Worm (Caenorhabditis elegans): ENCODE data around the gene ZC518.8.

The ZC518.8 gene

DNA sequence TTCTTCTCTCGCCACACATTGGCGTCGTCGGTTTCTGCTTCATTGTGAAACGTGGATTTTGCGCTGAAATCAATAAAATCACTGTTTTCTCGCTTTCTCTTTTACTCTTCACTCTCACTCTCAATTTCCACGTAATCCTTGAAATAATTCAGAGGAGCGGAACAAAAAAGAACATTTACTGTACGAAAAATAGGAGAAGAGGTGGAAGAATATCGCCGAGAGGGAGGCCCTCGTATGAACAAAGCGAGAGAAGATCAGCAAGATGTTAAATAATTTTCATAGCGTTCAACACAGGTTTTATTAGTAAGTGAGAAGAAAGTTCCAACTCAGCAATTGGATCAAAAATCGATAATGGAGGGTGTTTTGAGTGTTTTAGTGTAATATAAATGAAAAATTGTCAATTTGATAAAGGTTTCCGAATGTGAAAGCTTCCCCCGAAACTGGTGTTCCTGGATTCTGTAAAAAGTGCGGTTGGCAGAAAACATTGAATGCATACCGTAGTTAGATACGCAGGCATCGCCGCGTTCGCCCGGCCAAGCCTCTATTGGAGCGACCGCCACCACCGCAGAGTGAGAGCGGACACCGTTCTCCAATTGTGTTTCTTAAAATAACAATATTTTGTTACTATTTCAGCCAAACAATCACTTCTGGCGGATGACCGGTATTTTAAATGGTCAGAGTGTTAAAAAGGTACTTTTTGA lies at the start of gene ZC518.8, which contains the start of gene ccr-4:
Gene ZC518.8, minus strand, starts transcription at position 517 of the 701 bp plus-strand sequence.
Gene ccr-4, plus strand, starts transcription at position 151 of the 701 bp plus-strand sequence.
- no peak for TF ChIP-seq vab-7 (GFP tag; IDR thresholded peaks at IDR 0.05)
- TF ChIP-seq sdz-12 (GFP tag; optimal IDR thresholded peaks at IDR 0.05) = no peak
- no peak for TF ChIP-seq daf-16 (GFP tag; optimal IDR thresholded peaks at IDR 0.05)
- peak; percentile 21 for TF ChIP-seq daf-16 (tag; optimal IDR thresholded peaks at IDR 0.05)
- TF ChIP-seq mdt-29 (GFP tag; IDR thresholded peaks at IDR 0.05) = no peak
- TF ChIP-seq mxl-3 (GFP tag; optimal IDR thresholded peaks at IDR 0.05) = peak; percentile 47
- TF ChIP-seq lin-13 (GFP tag; optimal IDR thresholded peaks at IDR 0.05) = peak; percentile 8
- peak in 1 of 2 experiments; percentile 92 for TF ChIP-seq unc-62 (GFP tag; optimal IDR thresholded peaks at IDR 0.05 in 1 of 2)
- no peak for TF ChIP-seq unc-62 (tag; optimal IDR thresholded peaks at IDR 0.05)
- no peak for TF ChIP-seq lin-15B (tag; optimal IDR thresholded peaks at IDR 0.05)
- TF ChIP-seq daf-12 (tag; optimal IDR thresholded peaks at IDR 0.05) = no peak
- TF ChIP-seq lin-29 (GFP tag; IDR thresholded peaks at IDR 0.05) = no peak
- no peak for TF ChIP-seq attf-4 (tag; optimal IDR thresholded peaks at IDR 0.05)
- TF ChIP-seq php-3 (GFP tag; IDR thresholded peaks at IDR 0.05) = no peak
- peak; percentile 91 for TF ChIP-seq aha-1 (tag)
- no peak for TF ChIP-seq F26F4.8 (GFP tag; conservative IDR thresholded peaks at IDR 0.05)
- no peak for TF ChIP-seq nhr-10 (tag; optimal IDR thresholded peaks at IDR 0.05)
- TF ChIP-seq ceh-20 (GFP tag; IDR thresholded peaks at IDR 0.05) = no peak
- TF ChIP-seq jun-1 (tag; optimal IDR thresholded peaks at IDR 0.05) = no peak
- no peak for TF ChIP-seq nhr-25 (tag; optimal IDR thresholded peaks at IDR 0.05; ENCODE audit: borderline replicate concordance, insufficient read depth)
- no peak for TF ChIP-seq T26A8.4 (GFP tag; IDR thresholded peaks at IDR 0.05)
- TF ChIP-seq zip-11 (GFP tag; IDR thresholded peaks at IDR 0.05) = no peak
- no peak for TF ChIP-seq zip-2 (tag; optimal IDR thresholded peaks at IDR 0.05)
- TF ChIP-seq nhr-76 (tag; optimal IDR thresholded peaks at IDR 0.05) = no peak
- 0 out of 2 replicates have a peak, but pooled peaks have one; percentile 8 for TF ChIP-seq ceh-44 (GFP tag; IDR thresholded peaks at IDR 0.05)
- no peak for TF ChIP-seq nhr-48 (tag; optimal IDR thresholded peaks at IDR 0.05)
- peak; percentile 50 for TF ChIP-seq mes-2 (tag; optimal IDR thresholded peaks at IDR 0.05; ENCODE audit: poor library complexity, severe bottlenecking)
- no peak for TF ChIP-seq dve-1 (tag; optimal IDR thresholded peaks at IDR 0.05; ENCODE audit: insufficient read depth)
- TF ChIP-seq lsy-2 (tag; optimal IDR thresholded peaks at IDR 0.05) = peak; percentile 25 to 89
- no peak for TF ChIP-seq nhr-28 (tag; optimal IDR thresholded peaks at IDR 0.05)
- no peak for TF ChIP-seq ces-1 (GFP tag; optimal IDR thresholded peaks at IDR 0.05)
- TF ChIP-seq Y75B8A.6 (GFP tag; IDR thresholded peaks at IDR 0.05) = no peak
- no peak for TF ChIP-seq Y105C5A.15 (GFP tag; IDR thresholded peaks at IDR 0.05)
- TF ChIP-seq dpl-1 (GFP tag; optimal IDR thresholded peaks at IDR 0.05) = no peak
- no peak for TF ChIP-seq mdl-1 (tag; optimal IDR thresholded peaks at IDR 0.05)
- TF ChIP-seq saeg-2 (GFP tag; IDR thresholded peaks at IDR 0.05) = no peak
- TF ChIP-seq ztf-7 (tag; optimal IDR thresholded peaks at IDR 0.05) = no peak
- TF ChIP-seq dmd-6 (GFP tag; IDR thresholded peaks at IDR 0.05) = peak; percentile 42
- TF ChIP-seq ZK546.5 (tag; optimal IDR thresholded peaks at IDR 0.05) = peak in 1 of 2 experiments; percentile 65
- no peak for TF ChIP-seq fos-1 (tag; optimal IDR thresholded peaks at IDR 0.05)
- no peak for TF ChIP-seq nhr-77 (tag; optimal IDR thresholded peaks at IDR 0.05)
- no peak for TF ChIP-seq set-16 (GFP tag; IDR thresholded peaks at IDR 0.05)
- TF ChIP-seq unc-39 (tag; optimal IDR thresholded peaks at IDR 0.05) = no peak
- TF ChIP-seq hmg-1.1 (GFP tag; IDR thresholded peaks at IDR 0.05) = peak; percentile 59
- TF ChIP-seq egl-27 (tag; optimal IDR thresholded peaks at IDR 0.05) = no peak
- no peak for TF ChIP-seq F44E2.7 (GFP tag; IDR thresholded peaks at IDR 0.05)
- no peak for TF ChIP-seq arid-1 (GFP tag; conservative IDR thresholded peaks at IDR 0.05)
- TF ChIP-seq R02D3.7 (tag; optimal IDR thresholded peaks at IDR 0.05) = no peak
- peak; percentile 26 for TF ChIP-seq hlh-11 (tag; optimal IDR thresholded peaks at IDR 0.05)
- TF ChIP-seq F10B5.3 (tag; optimal IDR thresholded peaks at IDR 0.05) = no peak
- no peak for TF ChIP-seq ceh-32 (tag; optimal IDR thresholded peaks at IDR 0.05; ENCODE audit: poor library complexity)
